Fruit fly (Drosophila melanogaster) whole organism, adult: ENCODE measurements around the gene Muc30E.

Experiments
- CG12768 ChIP-seq: fragments of 200-800 bp; sonication (Bioruptor generic); optimal IDR thresholded peaks from 2 replicates; lab custom pipeline; 2017; ENCODE audit warnings: missing biosample characterization, missing genetic modification characterization, mild to moderate bottlenecking, moderate library complexity, missing genetic modification reagents
- CG1620 ChIP-seq: fragments of 200-800 bp; sonication (Bioruptor generic); optimal IDR thresholded peaks from 2 replicates; lab custom pipeline; 2016; ENCODE audit warnings: missing biosample characterization, missing genetic modification characterization
- CG7101 ChIP-seq: fragments of 200-800 bp; sonication (Bioruptor generic); optimal IDR thresholded peaks from 2 replicates; lab custom pipeline; 2018; ENCODE audit warnings: missing biosample characterization, mild to moderate bottlenecking, missing genetic modification characterization, moderate library complexity
- Clk ChIP-seq: fragments of 200-800 bp; sonication (Bioruptor generic); optimal IDR thresholded peaks from 2 replicates; lab custom pipeline; 2017; ENCODE audit warnings: missing biosample characterization, missing genetic modification characterization
- Crg-1 ChIP-seq: fragments of 200-800 bp; sonication (Bioruptor generic); optimal IDR thresholded peaks from 2 replicates; lab custom pipeline; 2016; ENCODE audit warnings: missing biosample characterization, missing genetic modification characterization
- bab1 ChIP-seq: fragments of 200-800 bp; sonication (Bioruptor generic); optimal IDR thresholded peaks from 3 replicates; lab custom pipeline; 2019; ENCODE audit warnings: missing biosample characterization, mild to moderate bottlenecking, missing genetic modification characterization, moderate library complexity
- cic ChIP-seq: fragments of 200-800 bp; sonication (Bioruptor generic); optimal IDR thresholded peaks from 2 replicates; lab custom pipeline; 2017; ENCODE audit warnings: missing biosample characterization, mild to moderate bottlenecking, missing genetic modification characterization, moderate library complexity
- cnc ChIP-seq, 2 experiments: fragments of >200 bp; optimal IDR thresholded peaks; 2 replicates each; lab custom pipeline; 2017
- kay ChIP-seq: fragments of 200-800 bp; sonication (Bioruptor generic); peaks from one replicate; lab custom pipeline; 2016; ENCODE audit warnings: missing biosample characterization, missing genetic modification characterization, borderline replicate concordance
- ovo ChIP-seq: fragments of 200-800 bp; sonication (Bioruptor generic); optimal IDR thresholded peaks from 2 replicates; lab custom pipeline; 2016; ENCODE audit warnings: missing biosample characterization, missing genetic modification characterization
- tj ChIP-seq: fragments of 200-800 bp; sonication (Bioruptor generic); optimal IDR thresholded peaks from 3 replicates; lab custom pipeline; 2017; ENCODE audit warnings: missing biosample characterization, mild to moderate bottlenecking, missing genetic modification characterization, moderate library complexity
- toe ChIP-seq: fragments of 200-800 bp; sonication (Bioruptor generic); optimal IDR thresholded peaks from 2 replicates; lab custom pipeline; 2016; ENCODE audit warnings: missing biosample characterization, missing genetic modification characterization

dm6 chr2L:9911783-9912182, 8.9 kb upstream of the Muc30E start:
- TF ChIP-seq CG1620: no peak
- TF ChIP-seq Clk (GFP tag; lab: Kevin White, UChicago): no peak
- TF ChIP-seq cnc (optimal IDR thresholded peaks at IDR 0.05; lab: Kevin White, UChicago): no peak
- TF ChIP-seq kay: no peak
- no peak for TF ChIP-seq tj
- TF ChIP-seq CG7101: no peak
- TF ChIP-seq toe (GFP tag; lab: Kevin White, UChicago): no peak
- TF ChIP-seq ovo (GFP tag; lab: Kevin White, UChicago): no peak
- TF ChIP-seq CG12768 (GFP tag; lab: Kevin White, UChicago): peak; percentile 17
- TF ChIP-seq cic (GFP tag; lab: Kevin White, UChicago): no peak
- peak; percentile 24 for TF ChIP-seq bab1 (GFP tag; lab: Kevin White, UChicago)
- no peak for TF ChIP-seq Crg-1 (GFP tag; lab: Kevin White, UChicago)
